Worm (Caenorhabditis elegans): Measurements from ENCODE around the gene fbxb-111.

fbxb-111 gene

DNA sequence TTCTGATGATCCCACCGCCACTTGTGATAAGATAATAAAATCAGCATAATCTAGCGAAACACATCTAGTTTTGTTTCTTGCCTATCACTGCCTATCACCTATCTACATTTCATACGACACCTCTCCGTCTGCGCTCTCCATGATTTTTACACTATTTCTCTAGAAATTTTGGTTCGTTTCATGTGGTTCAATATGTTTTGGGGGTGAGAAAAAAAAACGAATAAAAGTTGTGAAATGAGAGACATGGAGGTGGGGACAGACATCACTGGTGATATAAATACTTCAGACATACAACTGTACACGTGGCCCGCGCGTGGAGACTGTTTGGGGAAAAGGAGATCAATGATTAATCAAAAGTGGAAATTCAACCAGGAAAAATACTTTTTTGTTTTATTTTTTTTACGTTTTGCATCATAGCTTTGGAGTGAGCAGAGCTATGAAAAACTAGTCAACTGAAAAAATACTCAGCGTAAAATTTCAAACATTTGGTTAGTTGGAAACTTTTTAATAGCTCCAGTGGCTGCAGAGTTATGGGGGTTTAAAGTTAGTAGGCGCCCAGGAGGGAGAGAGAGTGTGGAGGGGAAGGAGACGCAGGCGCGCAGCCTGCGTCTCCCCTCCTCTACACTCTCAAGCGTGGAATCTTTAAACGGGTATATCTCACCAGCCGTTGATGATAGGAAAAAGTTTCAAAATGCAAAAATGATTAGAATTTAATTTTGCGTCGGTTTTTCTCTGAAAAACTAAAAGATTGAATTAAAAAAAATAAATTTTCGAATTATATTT is 28.2 kb upstream of the fbxb-111 start:
- TF ChIP-seq ref-1 (GFP tag; conservative IDR thresholded peaks at IDR 0.05), result no peak
- TF ChIP-seq flt-1 (GFP tag; IDR thresholded peaks at IDR 0.05), result no peak
- TF ChIP-seq med-1 (GFP tag; optimal IDR thresholded peaks at IDR 0.05; ENCODE audit: insufficient read depth), result no peak
- no peak for TF ChIP-seq klf-2 (GFP tag; conservative IDR thresholded peaks at IDR 0.05)
- no peak for TF ChIP-seq ztf-23 (GFP tag; IDR thresholded peaks at IDR 0.05)
- TF ChIP-seq T22C8.4 (GFP tag; IDR thresholded peaks at IDR 0.05), result no peak
- no peak for TF ChIP-seq cog-1 (tag; optimal IDR thresholded peaks at IDR 0.05)
- no peak for TF ChIP-seq tab-1 (GFP tag; IDR thresholded peaks at IDR 0.05)
- TF ChIP-seq ztf-29 (GFP tag; IDR thresholded peaks at IDR 0.05), result no peak

DNA sequence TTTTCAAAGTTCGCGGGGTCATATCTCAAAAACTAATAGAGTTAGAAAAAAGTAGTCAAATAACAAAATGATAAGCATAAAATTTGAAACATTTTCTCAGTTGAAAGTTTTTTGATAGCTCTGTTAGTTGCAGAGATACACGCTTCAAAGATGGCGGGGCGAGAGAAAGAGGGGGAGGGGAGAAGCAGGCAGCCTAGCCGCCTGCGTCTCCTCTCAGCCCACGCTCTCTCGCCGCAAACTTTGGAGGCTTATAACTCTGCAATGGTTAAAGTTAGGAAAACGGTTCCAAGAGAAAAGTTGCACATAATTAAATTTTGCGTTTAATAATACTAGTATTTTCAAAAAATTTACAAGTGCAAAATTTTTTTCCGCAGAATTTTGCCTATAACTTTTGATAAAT is 27.0 kb upstream of the fbxb-111 start:
- TF ChIP-seq flt-1 (GFP tag; IDR thresholded peaks at IDR 0.05), result no peak
- TF ChIP-seq tab-1 (GFP tag; IDR thresholded peaks at IDR 0.05), result no peak
- no peak for TF ChIP-seq T22C8.4 (GFP tag; IDR thresholded peaks at IDR 0.05)
- TF ChIP-seq ztf-29 (GFP tag; IDR thresholded peaks at IDR 0.05), result no peak
- no peak for TF ChIP-seq cog-1 (tag; optimal IDR thresholded peaks at IDR 0.05)
- TF ChIP-seq klf-2 (GFP tag; conservative IDR thresholded peaks at IDR 0.05), result no peak
- no peak for TF ChIP-seq med-1 (GFP tag; optimal IDR thresholded peaks at IDR 0.05; ENCODE audit: insufficient read depth)
- no peak for TF ChIP-seq ztf-23 (GFP tag; IDR thresholded peaks at IDR 0.05)
- no peak for TF ChIP-seq ref-1 (GFP tag; conservative IDR thresholded peaks at IDR 0.05)

DNA sequence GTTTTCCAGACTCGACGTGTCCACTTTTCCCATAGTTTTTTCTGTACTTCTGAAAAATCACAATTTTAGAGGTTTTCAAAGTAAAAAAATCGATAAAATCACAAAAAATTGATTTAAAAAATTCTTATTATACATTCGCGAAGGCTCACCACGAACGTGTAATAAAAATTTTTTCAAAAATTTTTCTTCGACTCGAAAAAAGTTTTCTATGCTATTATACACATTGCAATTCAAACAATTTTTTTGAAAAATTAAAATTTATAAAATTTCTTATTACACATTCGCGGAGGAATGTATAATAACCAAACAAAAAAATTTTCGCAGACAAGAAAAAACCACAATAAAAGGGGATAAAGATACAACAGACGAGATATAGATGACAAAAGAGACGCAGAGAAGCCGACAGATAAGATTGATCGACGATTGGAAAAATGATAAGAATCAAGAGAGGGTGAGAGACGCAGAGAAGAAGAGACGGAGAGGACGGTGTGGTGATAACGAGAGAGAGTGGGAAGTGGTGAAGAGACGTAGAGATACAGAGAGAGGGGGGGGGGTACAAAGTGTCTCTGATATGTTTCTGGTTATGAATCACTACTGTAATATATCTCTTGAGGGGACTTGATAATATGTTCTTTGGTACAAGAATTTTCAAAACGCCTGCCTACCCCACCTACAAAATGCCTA is 25.9 kb upstream of the fbxb-111 start, which contains the start of gene nhr-119:
Gene nhr-119 (minus strand): TSS at position 51 of the 684 bp plus-strand sequence.
- TF ChIP-seq T22C8.4 (GFP tag; IDR thresholded peaks at IDR 0.05), result no peak
- TF ChIP-seq ztf-29 (GFP tag; IDR thresholded peaks at IDR 0.05), result no peak
- TF ChIP-seq tab-1 (GFP tag; IDR thresholded peaks at IDR 0.05), result no peak
- TF ChIP-seq cog-1 (tag; optimal IDR thresholded peaks at IDR 0.05), result peak; percentile 10

DNA sequence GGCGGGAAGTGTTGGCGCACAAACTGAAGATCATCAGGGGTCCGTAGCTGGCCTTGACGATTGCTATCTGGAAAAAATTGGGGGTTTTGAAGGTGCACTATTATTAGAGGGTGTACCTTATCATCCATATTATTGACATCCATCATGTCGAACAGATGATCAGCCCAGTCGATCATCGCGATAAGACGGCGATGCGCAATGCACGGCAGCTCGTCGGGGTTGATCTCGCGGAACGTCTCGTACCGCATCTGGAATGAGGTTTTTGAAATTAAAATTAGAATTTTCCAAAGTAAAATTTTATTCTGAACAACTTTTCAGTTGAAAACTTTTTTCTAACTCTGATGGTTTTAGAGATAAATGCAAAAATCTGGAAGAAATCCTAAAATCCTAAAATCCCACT is 23.1 kb upstream of the fbxb-111 start:
- no peak for TF ChIP-seq ztf-29 (GFP tag; IDR thresholded peaks at IDR 0.05)
- no peak for TF ChIP-seq ref-1 (GFP tag; conservative IDR thresholded peaks at IDR 0.05)

DNA sequence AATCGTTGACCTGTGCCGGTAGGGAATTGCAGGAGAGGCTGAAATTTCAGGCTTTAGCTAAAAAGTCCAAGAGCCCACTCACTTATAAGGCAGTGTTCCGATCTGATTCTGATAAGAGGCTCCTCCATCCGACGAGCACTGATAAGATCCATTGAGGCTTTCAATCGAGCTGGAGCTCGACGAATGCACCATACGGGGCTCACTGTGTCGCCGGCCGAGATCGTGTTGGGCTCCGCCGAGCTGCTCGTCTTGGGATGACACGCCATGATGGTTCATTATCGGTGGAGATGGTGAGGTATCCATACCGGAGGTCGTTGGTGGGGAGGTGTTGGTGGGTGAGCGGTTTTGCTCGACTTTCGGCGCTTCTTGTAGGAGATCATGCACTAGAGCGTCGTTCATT is 21.6 kb upstream of the fbxb-111 start:
- TF ChIP-seq cog-1 (tag; optimal IDR thresholded peaks at IDR 0.05) (no peak), T22C8.4 (GFP tag; IDR thresholded peaks at IDR 0.05) (no peak), tab-1 (GFP tag; IDR thresholded peaks at IDR 0.05) (no peak), flt-1 (GFP tag; IDR thresholded peaks at IDR 0.05) (no peak)

DNA sequence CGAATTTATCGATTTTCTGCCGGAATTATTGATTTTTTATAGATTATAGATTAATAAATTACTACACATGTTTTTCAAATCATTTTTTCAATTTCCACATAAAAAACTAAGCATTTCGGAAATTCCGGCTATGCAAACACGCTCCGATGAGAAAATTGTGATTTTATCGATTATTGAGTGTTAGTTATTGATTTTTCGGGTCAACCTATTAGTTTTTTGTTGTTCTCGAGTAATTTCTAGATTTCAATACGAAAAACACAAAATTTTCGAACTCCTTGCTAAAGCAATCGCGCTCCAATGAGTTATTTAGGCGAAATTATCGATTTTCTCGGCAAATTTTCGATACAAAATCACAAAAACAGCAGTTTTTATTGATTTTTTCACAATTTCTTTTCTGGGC is 20.6 kb upstream of the fbxb-111 start:
- TF ChIP-seq ref-1 (GFP tag; conservative IDR thresholded peaks at IDR 0.05), result no peak
- no peak for TF ChIP-seq ztf-29 (GFP tag; IDR thresholded peaks at IDR 0.05)
- no peak for TF ChIP-seq flt-1 (GFP tag; IDR thresholded peaks at IDR 0.05)
- no peak for TF ChIP-seq tab-1 (GFP tag; IDR thresholded peaks at IDR 0.05)
- TF ChIP-seq ztf-23 (GFP tag; IDR thresholded peaks at IDR 0.05), result no peak
- no peak for TF ChIP-seq cog-1 (tag; optimal IDR thresholded peaks at IDR 0.05)
- TF ChIP-seq T22C8.4 (GFP tag; IDR thresholded peaks at IDR 0.05), result no peak
- TF ChIP-seq klf-2 (GFP tag; conservative IDR thresholded peaks at IDR 0.05), result no peak
- TF ChIP-seq med-1 (GFP tag; optimal IDR thresholded peaks at IDR 0.05; ENCODE audit: insufficient read depth), result no peak

DNA sequence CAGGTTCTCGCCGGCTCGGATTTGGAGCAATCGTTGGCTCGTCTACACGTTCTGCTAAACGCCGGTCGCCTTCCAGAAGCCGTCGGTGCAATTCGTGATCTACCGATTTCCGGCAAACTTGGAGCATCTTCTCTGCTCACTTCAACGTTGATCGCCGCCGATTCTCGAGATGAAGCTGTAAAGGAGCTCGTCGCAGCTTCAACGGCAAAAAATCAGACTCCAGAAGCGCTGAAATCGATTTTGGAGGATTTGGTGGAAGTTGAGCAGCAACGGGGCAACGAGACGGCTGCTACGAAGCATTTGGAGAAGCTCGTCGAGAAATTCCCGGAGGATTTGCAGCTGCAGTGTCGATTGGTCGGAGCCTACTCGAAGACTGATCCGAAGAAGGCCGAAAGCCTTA is 16.9 kb upstream of the fbxb-111 start:
- TF ChIP-seq ztf-29 (GFP tag; IDR thresholded peaks at IDR 0.05) (no peak), cog-1 (tag; optimal IDR thresholded peaks at IDR 0.05) (no peak), med-1 (GFP tag; optimal IDR thresholded peaks at IDR 0.05; ENCODE audit: insufficient read depth) (no peak), ref-1 (GFP tag; conservative IDR thresholded peaks at IDR 0.05) (no peak), tab-1 (GFP tag; IDR thresholded peaks at IDR 0.05) (no peak), T22C8.4 (GFP tag; IDR thresholded peaks at IDR 0.05) (no peak), ztf-23 (GFP tag; IDR thresholded peaks at IDR 0.05) (no peak), flt-1 (GFP tag; IDR thresholded peaks at IDR 0.05) (no peak), klf-2 (GFP tag; conservative IDR thresholded peaks at IDR 0.05) (no peak)

DNA sequence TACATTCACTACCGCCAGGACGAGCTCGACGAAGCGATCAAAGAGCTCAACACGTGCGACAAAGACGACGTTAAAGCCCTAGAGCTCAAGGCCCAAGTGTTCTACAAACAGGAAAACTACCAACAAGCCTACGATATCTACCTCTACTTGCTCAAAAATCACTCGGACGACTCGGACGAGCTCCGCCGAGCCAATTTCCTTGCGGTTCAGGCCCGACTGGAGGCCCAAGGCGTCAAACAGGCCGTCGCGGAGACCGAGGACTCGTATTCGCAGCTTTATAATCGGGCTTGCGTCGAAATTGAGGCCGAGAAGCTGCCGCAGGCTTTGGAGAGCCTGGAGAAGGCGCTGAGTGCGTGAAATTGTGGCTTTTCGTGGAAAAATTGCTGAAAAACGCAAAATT is 13.0 kb upstream of the fbxb-111 start:
- TF ChIP-seq ztf-29 (GFP tag; IDR thresholded peaks at IDR 0.05) (no peak), cog-1 (tag; optimal IDR thresholded peaks at IDR 0.05) (no peak), tab-1 (GFP tag; IDR thresholded peaks at IDR 0.05) (no peak), klf-2 (GFP tag; conservative IDR thresholded peaks at IDR 0.05) (no peak), ref-1 (GFP tag; conservative IDR thresholded peaks at IDR 0.05) (no peak), flt-1 (GFP tag; IDR thresholded peaks at IDR 0.05) (no peak), ztf-23 (GFP tag; IDR thresholded peaks at IDR 0.05) (no peak), med-1 (GFP tag; optimal IDR thresholded peaks at IDR 0.05; ENCODE audit: insufficient read depth) (no peak), T22C8.4 (GFP tag; IDR thresholded peaks at IDR 0.05) (no peak)

DNA sequence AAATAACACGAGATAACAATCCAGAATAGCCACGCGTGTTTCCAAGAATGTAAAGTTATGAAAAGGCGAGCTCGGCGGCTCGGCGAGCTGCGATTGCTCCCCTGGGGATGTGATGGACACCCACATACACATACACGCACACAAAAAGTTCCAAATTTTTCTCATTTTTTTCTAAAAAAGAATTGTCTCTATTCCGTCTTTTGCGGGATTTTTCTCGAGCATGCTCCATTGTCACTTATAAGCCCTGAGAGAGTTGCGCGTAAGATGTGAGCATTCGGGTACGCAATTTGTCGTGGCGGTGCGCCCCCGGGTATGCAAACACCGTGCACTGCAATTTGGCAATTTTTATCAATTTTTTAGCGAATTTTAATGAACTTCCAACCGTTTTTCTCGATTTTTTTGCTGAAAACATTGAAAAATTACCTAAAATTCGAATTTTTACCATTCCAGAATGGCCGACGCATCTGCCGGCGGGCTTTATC is 12.3 kb upstream of the fbxb-111 start, which contains the start of the genes F08D12.12 and srpa-72:
Gene F08D12.12 (minus strand): TSS at position 51 of the 482 bp plus-strand sequence.
Gene srpa-72 (plus strand): TSS at position 451 of the 482 bp plus-strand sequence.
- no peak for TF ChIP-seq tab-1 (GFP tag; IDR thresholded peaks at IDR 0.05)
- TF ChIP-seq ztf-23 (GFP tag; IDR thresholded peaks at IDR 0.05), result no peak
- TF ChIP-seq ztf-29 (GFP tag; IDR thresholded peaks at IDR 0.05), result no peak; the same call in 1 of the 2 replicates
- no peak for TF ChIP-seq klf-2 (GFP tag; conservative IDR thresholded peaks at IDR 0.05)
- TF ChIP-seq cog-1 (tag; optimal IDR thresholded peaks at IDR 0.05), result no peak
- TF ChIP-seq flt-1 (GFP tag; IDR thresholded peaks at IDR 0.05), result no peak
- TF ChIP-seq med-1 (GFP tag; optimal IDR thresholded peaks at IDR 0.05; ENCODE audit: insufficient read depth), result no peak
- no peak for TF ChIP-seq T22C8.4 (GFP tag; IDR thresholded peaks at IDR 0.05)

All from whole organism, midembryonic.